Worm (Caenorhabditis elegans): ENCODE data around the gene lec-4.

The lec-4 gene

ce11 chrIII:3801379-3801894 lies 28.3 kb upstream of the lec-4 start (continued):
- TF ChIP-seq skn-1 (tag; optimal IDR thresholded peaks at IDR 0.05) (peak; percentile 73), ztf-1 (GFP tag; conservative IDR thresholded peaks at IDR 0.05) (no peak), nhr-23 (tag; optimal IDR thresholded peaks at IDR 0.05) (no peak), unc-39 (tag; optimal IDR thresholded peaks at IDR 0.05) (peak; percentile 30), sem-4 (tag; optimal IDR thresholded peaks at IDR 0.05) (peak; percentile 98), nhr-237 (tag; optimal IDR thresholded peaks at IDR 0.05) (peak; percentile 42), mdl-1 (tag; optimal IDR thresholded peaks at IDR 0.05) (peak; percentile 100)

- TF ChIP-seq nhr-129 (tag; optimal IDR thresholded peaks at IDR 0.05) (no peak), mdl-1 (tag; optimal IDR thresholded peaks at IDR 0.05) (no peak), nhr-12 (tag; optimal IDR thresholded peaks at IDR 0.05) (no peak)
These were observed 27.8 kb upstream of the lec-4 start for ce11 chrIII:3800934-3801252.

ce11 chrIII:3800240-3800933 lies 27.3 kb upstream of the lec-4 start, which contains the start of gene mtm-3:
TSS of gene mtm-3 (minus strand) at chrIII:3800467.
- TF ChIP-seq fos-1 (tag; optimal IDR thresholded peaks at IDR 0.05) (peak; percentile 48), nhr-11 (tag; optimal IDR thresholded peaks at IDR 0.05) (no peak), ceh-82 (tag; optimal IDR thresholded peaks at IDR 0.05) (no peak), ztf-4 (tag; optimal IDR thresholded peaks at IDR 0.05) (no peak), blmp-1 (tag; optimal IDR thresholded peaks at IDR 0.05; ENCODE audit: insufficient read depth) (peak; percentile 53)

- TF ChIP-seq zag-1 (tag; optimal IDR thresholded peaks at IDR 0.05): no peak
- TF ChIP-seq crh-2 (tag; optimal IDR thresholded peaks at IDR 0.05): peak; percentile 66
- peak; percentile 12 for TF ChIP-seq C34F6.9 (tag; optimal IDR thresholded peaks at IDR 0.05)
- TF ChIP-seq nhr-129 (tag; optimal IDR thresholded peaks at IDR 0.05): peak; percentile 36
- no peak for TF ChIP-seq dmd-4 (tag; optimal IDR thresholded peaks at IDR 0.05)
- TF ChIP-seq gmeb-1 (tag; optimal IDR thresholded peaks at IDR 0.05): peak; percentile 32
- peak; percentile 17 for TF ChIP-seq F13H6.1 (tag; optimal IDR thresholded peaks at IDR 0.05)
- no peak for TF ChIP-seq ceh-82 (tag; optimal IDR thresholded peaks at IDR 0.05)
- peak; percentile 39 for TF ChIP-seq blmp-1 (tag; optimal IDR thresholded peaks at IDR 0.05; ENCODE audit: insufficient read depth)
- peak; percentile 18 for TF ChIP-seq fos-1 (tag; optimal IDR thresholded peaks at IDR 0.05)
- no peak for TF ChIP-seq nhr-23 (tag; optimal IDR thresholded peaks at IDR 0.05)
- peak; percentile 31 for TF ChIP-seq nhr-25 (tag; optimal IDR thresholded peaks at IDR 0.05)
- peak; percentile 53 for TF ChIP-seq sma-9 (GFP tag; optimal IDR thresholded peaks at IDR 0.05)
- no peak for TF ChIP-seq sma-9 (tag; optimal IDR thresholded peaks at IDR 0.05)
- no peak for TF ChIP-seq nhr-12 (tag; optimal IDR thresholded peaks at IDR 0.05)
- TF ChIP-seq unc-62 (GFP tag; optimal IDR thresholded peaks at IDR 0.05): no peak
- no peak for TF ChIP-seq ztf-11 (tag; optimal IDR thresholded peaks at IDR 0.05)
- TF ChIP-seq elt-1 (tag; optimal IDR thresholded peaks at IDR 0.05): no peak
- TF ChIP-seq egl-27 (tag; optimal IDR thresholded peaks at IDR 0.05): peak; percentile 39
- TF ChIP-seq unc-55 (GFP tag; optimal IDR thresholded peaks at IDR 0.05): no peak
- no peak for TF ChIP-seq lin-13 (GFP tag; optimal IDR thresholded peaks at IDR 0.05)
- TF ChIP-seq Y55F3AM.14 (GFP tag; optimal IDR thresholded peaks at IDR 0.05): no peak
- peak in 1 of 2 experiments; percentile 39 for TF ChIP-seq lsy-2 (tag; optimal IDR thresholded peaks at IDR 0.05)
- TF ChIP-seq sma-3 (GFP tag; optimal IDR thresholded peaks at IDR 0.05): peak; percentile 39
- no peak for TF ChIP-seq skn-1 (tag; optimal IDR thresholded peaks at IDR 0.05)
These were observed 26.1 kb upstream of the lec-4 start for ce11 chrIII:3799213-3799612.

- TF ChIP-seq lin-13 (GFP tag; optimal IDR thresholded peaks at IDR 0.05) (peak; percentile 23), Y55F3AM.14 (GFP tag; optimal IDR thresholded peaks at IDR 0.05) (no peak)
These were observed 25.3 kb upstream of the lec-4 start for ce11 chrIII:3798416-3798815.
